Fruit fly (Drosophila melanogaster) whole organism, embryonic: ENCODE data around the gene CG42671.

Experiments
- CG17568 ChIP-seq: fragments of 200-800 bp; sonication (Bioruptor generic); optimal IDR thresholded peaks from 2 replicates; lab custom pipeline; 2018; ENCODE audit warnings: missing biosample characterization, mild to moderate bottlenecking, missing genetic modification characterization, moderate library complexity
- CG18262 ChIP-seq: fragments of 200-800 bp; optimal IDR thresholded peaks from 3 replicates; lab custom pipeline; 2019; ENCODE audit warnings: missing biosample characterization, mild to moderate bottlenecking, missing genetic modification characterization, moderate library complexity
- CG30403 ChIP-seq: fragments of 200-800 bp; sonication (Bioruptor generic); optimal IDR thresholded peaks from 3 replicates; lab custom pipeline; 2016; ENCODE audit warnings: missing biosample characterization, missing genetic modification characterization
- CG8478 ChIP-seq: fragments of >200 bp; optimal IDR thresholded peaks from 2 replicates; lab custom pipeline; 2018
- D19A ChIP-seq: fragments of 200-800 bp; optimal IDR thresholded peaks from 3 replicates; lab custom pipeline; 2019; ENCODE audit warnings: missing biosample characterization, mild to moderate bottlenecking, missing genetic modification characterization, moderate library complexity
- Meics ChIP-seq: fragments of 200-800 bp; sonication (Bioruptor generic); optimal IDR thresholded peaks from 2 replicates; lab custom pipeline; 2017; ENCODE audit warnings: missing biosample characterization, mild to moderate bottlenecking, missing genetic modification characterization
- Scr ChIP-seq: fragments of 200-800 bp; sonication (Bioruptor generic); IDR thresholded peaks from 2 replicates; pipeline ENCODE4 v1.3.6; 2022; ENCODE audit warnings: missing biosample characterization, missing genetic modification characterization; ENCODE audit not compliant: partially characterized antibody
- dimm ChIP-seq: fragments of 200-800 bp; sonication (Bioruptor generic); IDR thresholded peaks from 2 replicates; pipeline ENCODE4 v1.3.6; 2022; ENCODE audit warnings: missing biosample characterization, missing genetic modification characterization
- fd96Cb ChIP-seq: fragments of 200-800 bp; sonication (Bioruptor generic); optimal IDR thresholded peaks from 2 replicates; lab custom pipeline; 2018; ENCODE audit warnings: missing biosample characterization, mild to moderate bottlenecking, missing genetic modification characterization, moderate library complexity
- h ChIP-seq: fragments of >200 bp; optimal IDR thresholded peaks from 2 replicates; lab custom pipeline; 2017
- pnt ChIP-seq: fragments of 200-800 bp; sonication (Bioruptor generic); optimal IDR thresholded peaks from 3 replicates; lab custom pipeline; 2016; ENCODE audit warnings: missing biosample characterization, missing genetic modification characterization
- tna ChIP-seq: fragments of 200-800 bp; sonication (Bioruptor generic); IDR thresholded peaks from 2 replicates; pipeline ENCODE4 v1.3.6; 2022; ENCODE audit warnings: missing biosample characterization, missing genetic modification characterization; ENCODE audit not compliant: partially characterized antibody
- tup ChIP-seq: fragments of 200-800 bp; sonication (Bioruptor generic); optimal IDR thresholded peaks from 2 replicates; lab custom pipeline; 2016; ENCODE audit warnings: missing biosample characterization, mild to moderate bottlenecking, missing genetic modification characterization, moderate library complexity

dm6 chr3L:11253690-11254243, 39.5 kb downstream of the CG42671 start:
- TF ChIP-seq Scr (GFP tag; lab: Robert Waterston, UW) (no peak), dimm (GFP tag; lab: Robert Waterston, UW) (no peak), D19A (tag; lab: Kevin White, UChicago) (no peak), CG17568 (GFP tag; lab: Kevin White, UChicago) (no peak), CG18262 (tag; lab: Kevin White, UChicago) (no peak), h (lab: Kevin White, UChicago) (no peak), Meics (GFP tag; lab: Kevin White, UChicago) (no peak), CG30403 (GFP tag; lab: Kevin White, UChicago) (no peak), tup (no peak), pnt (GFP tag; lab: Kevin White, UChicago) (no peak), tna (GFP tag; lab: Robert Waterston, UW) (no peak), CG8478 (lab: Kevin White, UChicago) (peak; percentile 1), fd96Cb (no peak)
